Worm (Caenorhabditis elegans): ENCODE results near the gene scl-21.

scl-21 gene

DNA sequence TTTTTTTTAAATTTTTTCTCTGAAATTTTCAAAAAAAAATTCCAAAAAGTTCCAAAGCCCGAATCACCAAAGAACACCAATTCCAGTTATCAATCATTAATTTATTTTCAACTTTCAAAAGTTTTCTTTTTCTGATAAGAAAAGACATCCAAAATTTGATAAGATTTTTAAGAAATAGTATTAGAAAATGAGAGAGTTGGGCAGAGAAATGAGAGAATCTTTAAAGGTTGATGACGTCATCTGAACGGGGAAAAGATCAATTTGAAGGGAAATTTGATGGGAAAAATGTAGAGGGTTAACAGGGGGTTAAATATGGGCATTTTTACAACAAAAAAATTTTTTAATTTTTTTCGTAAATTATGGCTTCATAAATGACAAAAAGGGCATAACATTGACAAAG lies 38.0 kb upstream of the scl-21 start:
- peak; percentile 37 for TF ChIP-seq nhr-102 (tag; optimal IDR thresholded peaks at IDR 0.05)
- TF ChIP-seq hlh-11 (tag; optimal IDR thresholded peaks at IDR 0.05), result peak; percentile 75
- peak; percentile 4 for TF ChIP-seq nhr-77 (tag; optimal IDR thresholded peaks at IDR 0.05)
- peak; percentile 56 for TF ChIP-seq nhr-28 (tag; optimal IDR thresholded peaks at IDR 0.05)
- peak; percentile 82 for TF ChIP-seq tra-1 (GFP tag; IDR thresholded peaks at IDR 0.05)
- no peak for TF ChIP-seq daf-16 (GFP tag; optimal IDR thresholded peaks at IDR 0.05)
- TF ChIP-seq daf-16 (tag; optimal IDR thresholded peaks at IDR 0.05), result peak; percentile 62
- TF ChIP-seq dmd-6 (GFP tag; IDR thresholded peaks at IDR 0.05), result peak; percentile 88
- no peak for TF ChIP-seq fkh-10 (GFP tag; optimal IDR thresholded peaks at IDR 0.05)
- TF ChIP-seq ceh-28 (tag; optimal IDR thresholded peaks at IDR 0.05), result no peak
- TF ChIP-seq lsy-2 (tag; optimal IDR thresholded peaks at IDR 0.05), result peak in 1 of 2 experiments; percentile 7
- TF ChIP-seq php-3 (GFP tag; IDR thresholded peaks at IDR 0.05), result peak; percentile 80
- TF ChIP-seq hlh-30 (tag; optimal IDR thresholded peaks at IDR 0.05; ENCODE audit: insufficient read depth), result peak; percentile 5
- TF ChIP-seq dve-1 (tag; optimal IDR thresholded peaks at IDR 0.05; ENCODE audit: insufficient read depth), result peak; percentile 81
- no peak for TF ChIP-seq Y5F2A.4 (GFP tag; optimal IDR thresholded peaks at IDR 0.05)
- no peak for TF ChIP-seq egl-27 (tag; optimal IDR thresholded peaks at IDR 0.05)
- TF ChIP-seq nhr-237 (tag; optimal IDR thresholded peaks at IDR 0.05), result no peak
- no peak for TF ChIP-seq spr-3 (GFP tag; optimal IDR thresholded peaks at IDR 0.05)
- TF ChIP-seq mdl-1 (tag; optimal IDR thresholded peaks at IDR 0.05), result no peak
- no peak for TF ChIP-seq ceh-44 (GFP tag; IDR thresholded peaks at IDR 0.05)
- 0 out of 2 replicates have a peak, but pooled peaks have one; percentile 41 for TF ChIP-seq lin-1 (GFP tag; IDR thresholded peaks at IDR 0.05)
- peak; percentile 12 for TF ChIP-seq pqm-1 (tag; optimal IDR thresholded peaks at IDR 0.05)
- no peak for TF ChIP-seq zfp-2 (tag; optimal IDR thresholded peaks at IDR 0.05)
- TF ChIP-seq nhr-48 (tag; optimal IDR thresholded peaks at IDR 0.05), result peak; percentile 59
- TF ChIP-seq unc-62 (GFP tag; optimal IDR thresholded peaks at IDR 0.05 in 1 of 2), result peak in 1 of 2 experiments; percentile 21
- no peak for TF ChIP-seq unc-62 (tag; optimal IDR thresholded peaks at IDR 0.05)
- no peak for TF ChIP-seq saeg-2 (GFP tag; IDR thresholded peaks at IDR 0.05)

DNA sequence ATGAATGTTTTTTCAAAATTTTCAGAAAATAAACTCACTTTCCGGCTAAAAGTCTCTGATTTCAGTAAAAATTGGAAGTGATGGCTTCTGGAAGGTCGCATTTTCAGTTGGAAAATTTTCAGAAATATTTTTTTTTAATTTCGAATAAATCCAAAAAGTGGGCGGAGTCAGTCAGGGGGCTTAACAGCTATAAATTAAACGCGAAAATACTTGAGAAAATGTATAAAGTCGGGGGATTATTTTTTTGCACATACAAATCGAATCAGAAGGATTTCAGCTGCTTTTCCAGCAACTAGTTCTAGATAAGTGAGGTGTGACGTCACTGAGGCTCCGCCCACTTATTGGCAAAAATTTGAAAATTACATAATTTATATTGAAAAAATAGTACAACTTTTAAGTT lies 37.5 kb upstream of the scl-21 start, which contains the start of gene Y43F8B.2:
TSS of gene Y43F8B.2 (minus strand) at position 101 of the 400 bp plus-strand sequence.
- TF ChIP-seq nhr-41 (GFP tag; IDR thresholded peaks at IDR 0.05) (no peak), nhr-77 (tag; optimal IDR thresholded peaks at IDR 0.05) (no peak), hlh-30 (tag; optimal IDR thresholded peaks at IDR 0.05; ENCODE audit: insufficient read depth) (no peak), aha-1 (tag) (no peak), lsy-2 (tag; optimal IDR thresholded peaks at IDR 0.05) (no peak), sdz-12 (GFP tag; optimal IDR thresholded peaks at IDR 0.05) (no peak), dve-1 (tag; optimal IDR thresholded peaks at IDR 0.05; ENCODE audit: insufficient read depth) (no peak), ces-1 (GFP tag; optimal IDR thresholded peaks at IDR 0.05) (no peak), snpc-4 (tag; optimal IDR thresholded peaks at IDR 0.05) (no peak), nhr-28 (tag; optimal IDR thresholded peaks at IDR 0.05) (no peak), ctbp-1 (GFP tag; IDR thresholded peaks at IDR 0.05) (no peak), dpl-1 (GFP tag; optimal IDR thresholded peaks at IDR 0.05) (no peak), nhr-102 (tag; optimal IDR thresholded peaks at IDR 0.05) (no peak), lin-29 (GFP tag; IDR thresholded peaks at IDR 0.05) (no peak), ZK546.5 (tag; optimal IDR thresholded peaks at IDR 0.05) (no peak), nhr-111 (GFP tag; optimal IDR thresholded peaks at IDR 0.05) (no peak), lin-39 (tag; optimal IDR thresholded peaks at IDR 0.05) (no peak)

DNA sequence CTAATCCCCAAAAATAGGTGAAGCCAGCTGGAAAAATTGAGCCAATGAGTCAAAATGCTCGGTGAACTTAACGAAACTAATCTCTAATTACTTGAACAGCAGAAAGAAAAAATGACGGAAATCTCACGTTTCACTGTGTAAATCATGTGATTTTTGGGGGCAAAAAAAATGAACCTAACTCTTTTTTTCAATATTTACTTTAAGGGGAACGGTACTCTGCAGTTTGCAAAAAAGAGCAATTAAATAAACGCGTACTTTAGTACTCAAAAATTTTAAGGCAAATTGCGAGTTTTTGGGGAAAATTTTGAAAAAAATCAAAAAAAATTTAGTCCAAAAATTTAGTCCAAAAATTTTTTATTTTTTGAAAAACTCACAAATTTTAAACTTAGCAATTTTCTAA lies 35.5 kb upstream of the scl-21 start:
- TF ChIP-seq tra-1 (GFP tag; IDR thresholded peaks at IDR 0.05) (no peak), hif-1 (tag; optimal IDR thresholded peaks at IDR 0.05) (peak in 1 of 2 experiments; percentile 20)
